Worm (Caenorhabditis elegans) whole organism, L3 larva: ENCODE measurements around the gene mksr-1.
A peak's percentile ranks its signal among the peaks of the same experiment; 100 is the strongest.

Source experiments
- daf-12 ChIP-seq: fragments of 150-350 bp; optimal IDR thresholded peaks from 2 replicates; lab custom pipeline; 2014; ENCODE audit warnings: missing biosample characterization, missing genetic modification reagents, missing genetic modification characterization
- nhr-11 ChIP-seq: fragments of 150-350 bp; optimal IDR thresholded peaks from 2 replicates; lab custom pipeline; 2014; ENCODE audit warnings: missing biosample characterization, missing genetic modification characterization
- pha-4 ChIP-seq: fragments of 150-350 bp; optimal IDR thresholded peaks from 2 replicates; lab custom pipeline; 2014; ENCODE audit warnings: missing biosample characterization, missing genetic modification reagents, missing genetic modification characterization
- ztf-4 ChIP-seq: fragments of 150-350 bp; optimal IDR thresholded peaks from 2 replicates; lab custom pipeline; 2014; ENCODE audit warnings: missing biosample characterization, missing genetic modification characterization

DNA sequence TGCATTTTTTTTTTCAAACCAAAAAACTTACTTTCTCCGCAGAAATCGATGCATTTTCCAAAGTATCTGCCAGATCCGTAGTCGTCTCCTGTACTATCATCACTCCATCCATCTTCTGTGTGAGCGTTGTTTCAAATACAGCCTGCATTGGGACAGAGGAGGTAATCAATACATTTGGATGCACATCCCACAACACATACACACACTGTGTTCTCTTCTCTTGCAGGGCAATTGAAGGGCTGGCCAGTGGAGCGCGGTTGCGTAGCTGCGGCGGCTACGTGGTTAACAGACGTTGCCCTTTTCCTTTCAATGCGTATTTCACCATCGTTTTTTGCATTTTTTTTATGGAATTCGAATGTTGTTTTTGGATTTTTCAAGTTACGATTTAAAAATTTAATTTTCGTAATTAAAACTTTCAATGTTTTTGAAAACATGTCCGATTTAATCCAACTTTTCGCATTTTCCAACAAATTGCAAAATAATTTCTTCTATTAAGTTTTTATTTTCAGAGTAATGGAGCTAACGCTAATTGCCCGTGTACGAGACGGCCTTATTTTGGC, 33.8 kb downstream of the mksr-1 start, which contains the start of the genes stau-1 and sec-22:
- TF ChIP-seq ztf-4 (tag; lab: Kevin White, UChicago) (no peak), pha-4 (tag; lab: Kevin White, UChicago) (peak; percentile 50), nhr-11 (tag; lab: Kevin White, UChicago) (no peak), daf-12 (tag; lab: Kevin White, UChicago) (no peak)
